Worm (Caenorhabditis elegans): ENCODE results near the gene F47B8.14.
"Not testable (repeated sequence)": the region's sequence is repeated elsewhere in the genome, so short reads cannot be mapped to it uniquely, and the experiment has no call there.

The F47B8.14 gene

DNA sequence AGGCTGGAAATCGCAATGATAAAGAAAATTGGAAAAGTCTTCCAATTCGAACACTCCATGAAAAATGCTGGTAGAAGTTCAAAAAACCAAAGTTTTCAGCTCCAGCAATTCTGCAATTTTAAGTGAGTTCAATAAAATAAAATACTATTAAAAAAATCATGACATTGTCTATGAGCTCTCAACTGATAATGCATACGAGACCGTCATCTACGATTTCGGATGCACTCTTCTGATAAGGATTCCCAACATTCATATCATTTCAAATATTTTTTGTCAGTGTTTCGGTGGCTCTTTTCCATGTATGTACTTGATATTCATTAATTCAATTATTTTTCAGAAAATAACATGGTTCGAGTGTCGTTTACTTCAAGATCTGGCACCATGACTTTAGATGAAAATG lies 19.3 kb upstream of the F47B8.14 start, which contains the start of gene F14D7.6:
TSS of gene F14D7.6 (plus strand) at position 338 of the 400 bp plus-strand sequence.
- no peak for TF ChIP-seq W03F9.2 (tag; optimal IDR thresholded peaks at IDR 0.05)
- no peak for TF ChIP-seq him-1 (tag; optimal IDR thresholded peaks at IDR 0.05)
- no peak for TF ChIP-seq dao-5 (tag; optimal IDR thresholded peaks at IDR 0.05)

DNA sequence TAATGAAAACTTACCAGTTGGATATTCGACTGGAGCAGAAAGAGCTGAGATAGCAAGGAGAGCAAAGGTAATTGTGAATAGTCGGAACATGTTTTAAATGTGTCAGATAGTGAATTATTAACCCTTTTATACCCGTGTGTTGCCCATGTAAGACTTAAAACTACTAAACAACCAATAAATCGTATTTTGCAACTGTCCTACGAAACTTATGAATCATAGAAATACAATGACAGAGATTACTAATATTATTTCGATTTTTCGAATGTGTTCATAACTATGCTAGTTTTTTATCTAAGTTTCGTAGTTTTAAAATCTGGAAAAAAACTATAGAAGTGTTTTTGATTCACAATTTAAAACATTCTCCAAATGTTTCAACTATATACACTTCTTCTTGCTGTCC lies 13.6 kb upstream of the F47B8.14 start, which contains the start of gene spig-4:
TSS of gene spig-4 (minus strand) at position 101 of the 400 bp plus-strand sequence.
- not testable (repeated sequence) for TF ChIP-seq dao-5, him-1, W03F9.2 (tag; optimal IDR thresholded peaks at IDR 0.05)

DNA sequence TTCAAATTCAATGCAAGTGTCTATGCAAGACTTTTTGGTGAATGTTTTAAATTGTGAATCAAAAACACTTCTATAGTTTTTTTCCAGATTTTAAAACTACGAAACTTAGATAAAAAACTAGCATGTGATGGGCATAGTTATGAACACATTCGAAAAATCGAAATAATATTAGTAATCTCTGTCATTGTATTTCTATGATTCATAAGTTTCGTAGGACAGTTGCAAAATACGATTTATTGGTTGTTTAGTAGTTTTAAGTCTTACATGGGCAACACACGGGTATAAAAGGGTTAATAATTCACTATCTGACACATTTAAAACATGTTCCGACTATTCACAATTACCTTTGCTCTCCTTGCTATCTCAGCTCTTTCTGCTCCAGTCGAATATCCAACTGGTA lies 12.2 kb upstream of the F47B8.14 start, which contains the start of gene spig-5:
TSS of gene spig-5 (plus strand) at position 301 of the 400 bp plus-strand sequence.
- TF ChIP-seq dao-5, him-1, W03F9.2 (tag; optimal IDR thresholded peaks at IDR 0.05): not testable (repeated sequence)

DNA sequence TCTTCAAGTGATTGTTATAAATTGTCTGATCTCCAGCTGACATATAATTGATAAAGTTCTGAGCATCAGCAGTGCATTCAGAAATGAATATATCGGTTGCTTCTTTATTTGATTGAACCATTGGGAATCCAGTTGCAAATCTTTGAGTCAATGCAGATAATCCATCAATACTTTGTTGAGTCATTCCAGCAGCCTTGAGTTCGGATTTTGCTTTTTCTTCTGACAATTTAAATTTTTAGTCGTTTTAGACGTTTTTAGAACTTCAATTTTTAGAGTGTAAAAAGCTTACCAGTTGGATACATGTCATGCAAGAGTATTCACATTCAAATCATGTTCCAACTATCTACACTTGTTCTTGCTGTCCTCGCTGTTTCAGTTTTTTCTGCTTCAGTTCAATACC lies 10.7 kb upstream of the F47B8.14 start, which contains the start of gene F14D7.14:
TSS of gene F14D7.14 (plus strand) at position 301 of the 400 bp plus-strand sequence.
- not testable (repeated sequence) for TF ChIP-seq dao-5, him-1, W03F9.2 (tag; optimal IDR thresholded peaks at IDR 0.05)

DNA sequence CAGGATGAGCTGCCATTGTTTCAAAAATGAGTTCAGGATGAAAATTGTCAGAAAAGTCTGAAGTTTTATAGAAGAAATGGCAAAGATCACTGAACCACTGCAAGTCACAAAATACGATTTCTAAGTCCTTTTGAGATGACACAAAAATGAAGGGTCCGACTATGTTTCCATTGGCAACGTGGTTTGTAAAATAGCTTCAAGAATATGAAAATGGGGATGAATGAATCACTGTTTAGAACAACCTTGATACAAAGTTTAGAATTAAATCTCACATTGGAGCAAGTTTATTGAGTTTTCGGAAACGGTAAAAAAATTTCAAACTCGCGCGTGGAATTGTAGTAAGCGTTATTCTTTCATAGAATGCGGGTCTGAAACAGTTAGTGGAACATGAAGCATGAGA lies 9.2 kb upstream of the F47B8.14 start, which contains the start of gene ddn-3:
TSS of gene ddn-3 (minus strand) at position 101 of the 400 bp plus-strand sequence.
- TF ChIP-seq W03F9.2 (tag; optimal IDR thresholded peaks at IDR 0.05) (no peak), dao-5 (tag; optimal IDR thresholded peaks at IDR 0.05) (no peak), him-1 (tag; optimal IDR thresholded peaks at IDR 0.05) (no peak)

DNA sequence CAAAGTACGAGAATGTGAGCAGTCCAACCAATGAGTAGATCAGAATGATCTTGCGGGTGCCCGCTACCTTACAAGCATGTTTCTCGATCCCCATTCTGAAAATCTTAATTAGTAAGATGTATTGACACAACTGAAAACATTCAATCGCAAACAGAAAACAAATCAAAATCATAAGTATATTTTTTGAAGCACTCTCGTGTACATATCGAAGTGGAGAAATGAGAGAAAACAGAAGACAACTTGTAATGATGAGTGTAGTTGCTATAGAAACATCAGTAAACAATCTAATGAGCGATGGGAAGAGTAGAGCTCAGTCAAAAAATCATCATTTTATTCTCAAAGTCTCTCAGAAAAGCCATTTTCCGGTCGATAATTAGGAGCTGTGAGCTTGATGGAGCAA lies 7.7 kb upstream of the F47B8.14 start, which contains the start of gene F14D7.8:
TSS of gene F14D7.8 (minus strand) at position 101 of the 400 bp plus-strand sequence.
- TF ChIP-seq him-1 (tag; optimal IDR thresholded peaks at IDR 0.05) = no peak
- TF ChIP-seq W03F9.2 (tag; optimal IDR thresholded peaks at IDR 0.05) = no peak
- TF ChIP-seq dao-5 (tag; optimal IDR thresholded peaks at IDR 0.05) = no peak

DNA sequence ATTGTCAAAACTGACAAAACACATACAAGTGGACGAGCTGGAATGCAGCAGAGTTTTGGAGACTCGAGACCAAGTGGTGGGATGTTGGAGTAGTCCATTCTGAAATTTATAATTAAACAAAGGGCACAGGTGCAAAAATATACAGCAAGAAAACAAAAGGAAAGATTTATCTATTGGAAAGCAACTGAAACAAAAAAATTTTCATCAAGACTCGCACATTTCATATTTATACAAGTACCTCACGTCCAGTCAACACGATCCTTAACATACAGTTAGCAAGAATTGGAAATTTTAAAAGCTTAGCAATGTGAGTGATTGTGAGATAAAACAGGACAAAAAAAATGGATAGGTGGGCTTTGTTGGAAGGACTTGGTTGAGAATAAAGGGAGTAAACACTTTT lies 6.1 kb upstream of the F47B8.14 start, which contains the start of gene F47B8.1:
TSS of gene F47B8.1 (minus strand) at position 101 of the 400 bp plus-strand sequence.
- TF ChIP-seq dao-5 (tag; optimal IDR thresholded peaks at IDR 0.05) (no peak), him-1 (tag; optimal IDR thresholded peaks at IDR 0.05) (no peak), W03F9.2 (tag; optimal IDR thresholded peaks at IDR 0.05) (no peak)

DNA sequence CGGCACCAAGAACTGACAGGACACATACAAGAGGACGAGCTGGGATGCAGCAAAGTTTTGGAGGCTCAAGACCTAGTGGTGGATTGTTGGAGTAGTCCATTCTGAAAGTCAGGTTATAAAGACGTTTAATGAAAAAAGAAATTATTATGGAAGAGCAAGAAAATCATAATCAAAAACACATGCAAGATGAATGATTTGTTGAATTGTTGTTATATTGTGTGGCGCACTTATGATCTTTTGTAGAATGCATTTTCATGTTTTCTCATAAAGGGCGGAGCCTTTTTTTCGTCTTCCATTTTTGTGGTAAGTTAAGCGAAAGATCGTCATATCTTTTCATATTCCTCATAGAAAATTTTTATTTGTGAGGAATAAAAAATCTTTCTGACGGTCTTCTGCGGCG lies 3.8 kb upstream of the F47B8.14 start, which contains the start of gene F47B8.2:
TSS of gene F47B8.2 (minus strand) at position 101 of the 400 bp plus-strand sequence.
- TF ChIP-seq him-1 (tag; optimal IDR thresholded peaks at IDR 0.05) = no peak
- no peak for TF ChIP-seq dao-5 (tag; optimal IDR thresholded peaks at IDR 0.05)
- no peak for TF ChIP-seq W03F9.2 (tag; optimal IDR thresholded peaks at IDR 0.05)

DNA sequence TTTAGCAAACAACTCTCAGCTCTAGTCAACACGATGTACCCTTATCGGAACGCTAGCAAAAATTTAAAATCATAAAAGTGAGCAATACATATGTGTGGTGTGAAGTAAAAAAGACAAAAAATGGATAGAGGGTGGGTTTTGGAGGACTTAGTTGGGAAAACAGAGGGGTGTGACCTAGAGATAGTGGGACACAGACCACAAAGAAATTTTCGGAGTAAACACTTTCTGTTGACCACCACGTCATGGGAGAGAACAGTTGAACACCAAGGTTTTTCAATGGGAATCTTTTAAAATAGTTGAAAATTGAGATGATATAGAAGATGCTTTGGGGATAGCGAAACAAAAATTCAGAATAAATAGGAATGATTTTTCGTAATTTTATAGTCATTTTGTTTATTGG lies 3.1 kb upstream of the F47B8.14 start:
- TF ChIP-seq W03F9.2 (tag; optimal IDR thresholded peaks at IDR 0.05) (no peak), dao-5 (tag; optimal IDR thresholded peaks at IDR 0.05) (no peak), him-1 (tag; optimal IDR thresholded peaks at IDR 0.05) (no peak)

DNA sequence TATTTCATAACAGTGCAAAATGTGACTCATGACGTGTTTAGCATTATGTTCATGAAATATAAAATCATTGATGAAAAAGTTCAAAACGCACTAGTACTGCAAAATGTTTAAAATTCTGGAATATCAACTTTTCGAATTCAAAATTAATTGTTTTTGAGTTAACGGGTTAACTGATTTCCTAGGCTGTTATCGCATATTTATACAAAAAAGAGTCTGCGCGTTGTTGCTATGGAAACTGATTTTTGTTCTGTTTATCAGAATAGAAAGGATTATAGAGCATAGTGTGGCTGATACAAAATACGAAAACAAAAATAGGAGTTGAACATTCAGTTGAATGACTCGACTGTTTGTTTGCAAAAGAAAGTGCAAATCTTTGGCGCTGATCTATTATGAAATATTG lies 2.7 kb upstream of the F47B8.14 start:
- TF ChIP-seq him-1 (tag; optimal IDR thresholded peaks at IDR 0.05) = no peak
- TF ChIP-seq W03F9.2 (tag; optimal IDR thresholded peaks at IDR 0.05) = no peak
- no peak for TF ChIP-seq dao-5 (tag; optimal IDR thresholded peaks at IDR 0.05)

DNA sequence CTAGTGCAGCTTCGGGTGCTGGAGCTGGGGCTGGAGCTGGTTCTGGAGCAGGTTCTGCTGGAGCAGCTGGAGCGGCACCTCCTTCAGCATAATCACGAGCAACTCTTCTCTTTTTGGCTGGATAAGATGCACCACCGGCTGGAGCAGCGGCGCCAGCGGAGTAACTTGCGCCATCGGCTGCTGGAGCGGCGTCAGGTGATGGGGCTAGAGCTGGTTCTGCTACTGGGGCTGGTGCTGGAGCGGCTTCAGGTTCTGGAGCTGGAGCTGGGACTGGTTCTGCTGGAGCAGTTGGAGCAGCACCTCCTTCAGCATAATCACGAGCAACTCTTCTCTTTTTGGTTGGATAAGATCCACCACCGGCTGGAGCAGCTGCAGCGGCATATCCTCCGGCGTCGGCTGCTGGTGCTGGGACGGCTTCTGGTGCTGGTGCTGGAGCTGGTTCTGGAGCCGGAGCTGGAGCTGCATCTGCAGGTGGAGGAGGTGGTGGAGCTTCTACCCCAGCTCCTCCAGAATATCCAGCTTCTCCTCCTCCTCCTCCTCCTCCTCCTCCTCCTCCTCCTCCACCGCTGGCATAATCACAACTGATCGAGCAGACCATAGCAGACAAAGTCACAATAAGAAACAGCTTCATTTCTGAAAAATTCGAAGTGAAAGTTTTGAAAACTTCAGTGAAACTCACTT lies 1.1 kb upstream of the F47B8.14 start, which contains the start of gene F47B8.13:
TSS of gene F47B8.13 (minus strand) at position 631 of the 681 bp plus-strand sequence.
- TF ChIP-seq him-1 (tag; optimal IDR thresholded peaks at IDR 0.05) (no peak), W03F9.2 (tag; optimal IDR thresholded peaks at IDR 0.05) (no peak)

DNA sequence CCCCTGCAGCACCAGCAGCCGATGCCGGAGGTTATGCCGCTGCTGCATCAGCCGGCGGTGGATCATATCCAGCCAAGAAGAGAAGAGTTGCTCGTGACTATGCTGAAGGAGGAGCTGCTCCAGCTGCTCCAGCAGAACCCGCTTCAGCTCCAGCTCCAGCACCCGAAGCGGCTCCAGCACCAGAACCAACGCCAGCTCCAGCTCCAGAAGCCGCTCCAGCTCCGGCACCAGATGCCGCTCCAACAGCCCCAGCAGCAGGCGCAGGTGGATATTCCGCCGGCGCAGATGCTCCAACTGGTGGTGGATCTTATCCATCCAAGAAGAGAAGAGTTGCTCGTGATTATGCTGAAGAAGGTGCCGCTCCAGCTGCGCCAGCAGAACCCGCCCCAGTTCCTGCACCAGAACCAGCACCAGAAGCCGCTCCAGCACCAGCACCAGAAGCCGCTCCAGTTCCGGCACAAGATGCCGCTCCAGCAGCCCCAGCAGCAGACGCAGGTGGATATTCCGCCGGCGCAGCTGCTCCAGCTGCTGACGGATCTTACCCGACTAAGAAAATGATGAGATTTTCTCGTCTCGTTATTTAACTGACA lies 479 bp downstream of the F47B8.14 start:
- TF ChIP-seq dao-5 (tag; optimal IDR thresholded peaks at IDR 0.05) = no peak
- no peak for TF ChIP-seq W03F9.2 (tag; optimal IDR thresholded peaks at IDR 0.05)
- TF ChIP-seq him-1 (tag; optimal IDR thresholded peaks at IDR 0.05) = no peak

DNA sequence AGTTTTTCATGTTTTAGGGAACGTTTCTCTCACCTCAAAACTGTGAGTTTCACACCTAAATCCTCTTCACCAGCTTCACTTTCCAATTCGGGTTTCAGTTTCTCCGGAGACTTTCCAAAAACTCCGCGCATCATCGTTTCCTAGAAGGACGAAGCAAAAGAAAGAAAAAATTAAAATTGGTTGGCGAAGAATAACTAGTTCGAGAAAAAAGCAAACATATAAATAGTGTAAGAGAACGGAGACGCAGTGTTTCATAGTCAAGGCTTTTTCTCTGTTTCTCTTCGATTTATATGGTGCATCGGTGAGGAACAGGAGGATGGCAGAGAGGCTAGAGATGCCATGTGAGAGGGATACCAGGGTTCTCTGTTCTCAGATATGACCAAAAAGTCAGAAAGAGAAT lies 2.4 kb downstream of the F47B8.14 start, which contains the start of gene F47B8.3:
TSS of gene F47B8.3 (minus strand) at position 261 of the 400 bp plus-strand sequence.
- TF ChIP-seq W03F9.2 (tag; optimal IDR thresholded peaks at IDR 0.05) (no peak), dao-5 (tag; optimal IDR thresholded peaks at IDR 0.05) (no peak), him-1 (tag; optimal IDR thresholded peaks at IDR 0.05) (no peak)

Measured in whole organism, L4/young adult.